Fruit fly (Drosophila melanogaster) whole organism, embryonic: ENCODE results near the gene CG9962.

ENCODE experiments used
- CG12155 ChIP-seq: fragments of 200-800 bp; sonication (Bioruptor generic); optimal IDR thresholded peaks from 3 replicates; lab custom pipeline; 2016; ENCODE audit warnings: missing biosample characterization, missing genetic modification characterization
- CG12769 ChIP-seq: fragments of 200-800 bp; sonication (Bioruptor generic); optimal IDR thresholded peaks from 2 replicates; lab custom pipeline; 2019; ENCODE audit warnings: missing biosample characterization, mild to moderate bottlenecking, missing genetic modification characterization, moderate library complexity
- CG13424 ChIP-seq: fragments of 200-800 bp; sonication (Bioruptor generic); optimal IDR thresholded peaks from 2 replicates; lab custom pipeline; 2019; ENCODE audit warnings: missing biosample characterization, mild to moderate bottlenecking, missing genetic modification characterization, moderate library complexity
- CG15601 ChIP-seq: fragments of 200-800 bp; sonication (Bioruptor generic); optimal IDR thresholded peaks from 3 replicates; lab custom pipeline; 2019; ENCODE audit warnings: missing biosample characterization, mild to moderate bottlenecking, missing genetic modification characterization, moderate library complexity
- CG17385 ChIP-seq: fragments of 200-800 bp; sonication (Bioruptor generic); optimal IDR thresholded peaks from 3 replicates; lab custom pipeline; 2018; ENCODE audit warnings: missing biosample characterization, mild to moderate bottlenecking, missing genetic modification characterization
- CG32532 ChIP-seq: fragments of 200-800 bp; sonication (Bioruptor generic); IDR thresholded peaks from 2 replicates; pipeline ENCODE4 v1.3.6; 2022; ENCODE audit warnings: missing biosample characterization, missing genetic modification characterization
- CG34224 ChIP-seq: fragments of 200-800 bp; sonication (Bioruptor generic); IDR thresholded peaks from 3 replicates; pipeline ENCODE4 v1.3.6; 2022; ENCODE audit warnings: missing biosample characterization, missing genetic modification characterization; ENCODE audit not compliant: partially characterized antibody
- CG3726 ChIP-seq: fragments of 200-800 bp; sonication (Bioruptor generic); IDR thresholded peaks from 3 replicates; pipeline ENCODE4, ENCODE4 v1.3.6; 2022; ENCODE audit warnings: missing biosample characterization, missing genetic modification characterization
- CG4820 ChIP-seq: fragments of 200-800 bp; sonication (Bioruptor generic); optimal IDR thresholded peaks from 3 replicates; lab custom pipeline; 2016; ENCODE audit warnings: missing biosample characterization, missing genetic modification characterization
- CG6683 ChIP-seq: fragments of 200-800 bp; sonication (Bioruptor generic); optimal IDR thresholded peaks from 2 replicates; lab custom pipeline; 2017; ENCODE audit warnings: missing biosample characterization, mild to moderate bottlenecking, missing genetic modification characterization, missing genetic modification reagents
- CG7556 ChIP-seq: fragments of 200-800 bp; sonication (Bioruptor generic); optimal IDR thresholded peaks from 2 replicates; lab custom pipeline; 2017; ENCODE audit warnings: missing biosample characterization, mild to moderate bottlenecking, missing genetic modification characterization
- CG8388 ChIP-seq: fragments of 200-800 bp; sonication (Bioruptor generic); optimal IDR thresholded peaks from 2 replicates; lab custom pipeline; 2019; ENCODE audit warnings: missing biosample characterization, mild to moderate bottlenecking, missing genetic modification characterization, moderate library complexity
- CG8924 ChIP-seq: fragments of 200-800 bp; optimal IDR thresholded peaks from 3 replicates; lab custom pipeline; 2019; ENCODE audit warnings: missing biosample characterization, mild to moderate bottlenecking, missing genetic modification characterization, moderate library complexity
- CoRest ChIP-seq: fragments of 200-800 bp; sonication (Bioruptor generic); optimal IDR thresholded peaks from 3 replicates; lab custom pipeline; 2018; ENCODE audit warnings: missing biosample characterization, mild to moderate bottlenecking, missing genetic modification characterization, moderate library complexity
- D19A ChIP-seq: fragments of 200-800 bp; optimal IDR thresholded peaks from 3 replicates; lab custom pipeline; 2019; ENCODE audit warnings: missing biosample characterization, mild to moderate bottlenecking, missing genetic modification characterization, moderate library complexity
- Ets65A ChIP-seq: fragments of 200-800 bp; sonication (Bioruptor generic); peaks from one replicate; lab custom pipeline; 2016; ENCODE audit warnings: missing biosample characterization, missing genetic modification characterization
- Ets97D ChIP-seq: fragments of 200-800 bp; sonication (Bioruptor generic); optimal IDR thresholded peaks from 3 replicates; lab custom pipeline; 2016; ENCODE audit warnings: missing biosample characterization, missing genetic modification characterization
- H15 ChIP-seq: fragments of 200-800 bp; sonication (Bioruptor generic); IDR thresholded peaks from 3 replicates; pipeline ENCODE4 v1.3.6; 2022; ENCODE audit warnings: missing biosample characterization, missing genetic modification characterization
- HLH54F ChIP-seq: fragments of 200-800 bp; sonication (Bioruptor generic); optimal IDR thresholded peaks from 3 replicates; lab custom pipeline; 2016; ENCODE audit warnings: missing biosample characterization, missing genetic modification characterization
- Hey ChIP-seq: fragments of 200-800 bp; sonication (Bioruptor generic); optimal IDR thresholded peaks from 3 replicates; lab custom pipeline; 2018; ENCODE audit warnings: missing biosample characterization, mild to moderate bottlenecking, missing genetic modification characterization
- Hr51 ChIP-seq, 2 experiments: fragments of 200-800 bp; sonication (Bioruptor generic); optimal IDR thresholded peaks; 2 replicates in 1 of 2; 3 replicates in 1 of 2; lab custom pipeline; 2016 to 2018; ENCODE audit warnings: missing biosample characterization in 2 of 2, missing genetic modification characterization in 2 of 2, mild to moderate bottlenecking in 1 of 2, moderate library complexity in 1 of 2
- MBD-R2 ChIP-seq: fragments of 200-800 bp; sonication (Bioruptor generic); IDR thresholded peaks from 2 replicates; pipeline ENCODE4 v1.3.6; 2022; ENCODE audit warnings: missing biosample characterization, missing genetic modification characterization
- Mrtf ChIP-seq: fragments of 200-800 bp; sonication (Bioruptor generic); IDR thresholded peaks from 3 replicates; pipeline ENCODE4 v1.3.6; 2022; ENCODE audit warnings: missing biosample characterization, missing genetic modification characterization
- Myb ChIP-seq: fragments of 200-800 bp; sonication (Bioruptor generic); optimal IDR thresholded peaks from 2 replicates; lab custom pipeline; 2016; ENCODE audit warnings: missing biosample characterization, missing genetic modification characterization
- Oli ChIP-seq: fragments of 200-800 bp; sonication (Bioruptor generic); optimal IDR thresholded peaks from 2 replicates; lab custom pipeline; 2018; ENCODE audit warnings: missing biosample characterization, mild to moderate bottlenecking, missing genetic modification characterization, moderate library complexity
- PHDP ChIP-seq: fragments of 200-800 bp; sonication (Bioruptor generic); optimal IDR thresholded peaks from 3 replicates; lab custom pipeline; 2018; ENCODE audit warnings: missing biosample characterization, mild to moderate bottlenecking, missing genetic modification characterization, moderate library complexity
- Sox102F ChIP-seq: fragments of 200-800 bp; sonication (Bioruptor generic); optimal IDR thresholded peaks from 2 replicates; lab custom pipeline; 2018; ENCODE audit warnings: missing biosample characterization, mild to moderate bottlenecking, missing genetic modification characterization, moderate library complexity
- Ssrp ChIP-seq: fragments of 200-800 bp; sonication (Bioruptor generic); optimal IDR thresholded peaks from 2 replicates; lab custom pipeline; 2018; ENCODE audit warnings: missing biosample characterization, mild to moderate bottlenecking, missing genetic modification characterization, moderate library complexity
- ap ChIP-seq: fragments of 200-800 bp; sonication (Bioruptor generic); IDR thresholded peaks from 2 replicates; pipeline ENCODE4 v1.3.6; 2022; ENCODE audit warnings: missing biosample characterization, missing genetic modification characterization
- bsh ChIP-seq, 2 experiments: fragments of 200-800 bp; sonication (Bioruptor generic); optimal IDR thresholded peaks; 2 replicates each; lab custom pipeline; 2017 to 2018; ENCODE audit warnings: mild to moderate bottlenecking in 2 of 2, missing biosample characterization in 2 of 2, missing genetic modification characterization in 2 of 2, moderate library complexity in 1 of 2
- cad ChIP-seq: fragments of >200 bp; optimal IDR thresholded peaks from 2 replicates; lab custom pipeline; 2017; ENCODE audit warnings: missing biosample characterization, missing genetic modification characterization
- cas ChIP-seq: fragments of 200-800 bp; sonication (Bioruptor generic); IDR thresholded peaks from 2 replicates; pipeline ENCODE4 v1.3.6; 2022; ENCODE audit warnings: missing biosample characterization, missing genetic modification characterization
- ci ChIP-seq: fragments of 200-800 bp; sonication (Bioruptor generic); IDR thresholded peaks from 3 replicates; pipeline ENCODE4 v1.3.6; 2022; ENCODE audit warnings: missing biosample characterization, missing genetic modification characterization
- croc ChIP-seq: fragments of 200-800 bp; sonication (Bioruptor generic); conservative IDR thresholded peaks from 3 replicates; pipeline ENCODE4 v1.3.6; 2022; ENCODE audit warnings: missing biosample characterization, missing genetic modification characterization
- danr ChIP-seq: fragments of 200-800 bp; sonication (Bioruptor generic); IDR thresholded peaks from 2 replicates; pipeline ENCODE4 v1.3.6; 2022; ENCODE audit warnings: missing biosample characterization, missing genetic modification characterization
- gem ChIP-seq: fragments of 200-800 bp; sonication (Bioruptor generic); optimal IDR thresholded peaks from 2 replicates; lab custom pipeline; 2019; ENCODE audit warnings: missing biosample characterization, mild to moderate bottlenecking, missing genetic modification characterization, moderate library complexity
- grau ChIP-seq: fragments of 200-800 bp; optimal IDR thresholded peaks from 3 replicates; lab custom pipeline; 2019; ENCODE audit warnings: missing biosample characterization, mild to moderate bottlenecking, missing genetic modification characterization, moderate library complexity
- lbe ChIP-seq: fragments of 200-800 bp; sonication (Bioruptor generic); optimal IDR thresholded peaks from 2 replicates; lab custom pipeline; 2016; ENCODE audit warnings: missing biosample characterization, mild to moderate bottlenecking, missing genetic modification characterization
- nerfin-1 ChIP-seq: fragments of 200-800 bp; sonication (Bioruptor generic); optimal IDR thresholded peaks from 3 replicates; lab custom pipeline; 2019; ENCODE audit warnings: missing biosample characterization, mild to moderate bottlenecking, missing genetic modification characterization, moderate library complexity
- pum ChIP-seq: fragments of 200-800 bp; sonication (Bioruptor generic); optimal IDR thresholded peaks from 2 replicates; lab custom pipeline; 2016; ENCODE audit warnings: missing biosample characterization, missing genetic modification characterization
- row ChIP-seq: fragments of 200-800 bp; sonication (Bioruptor generic); IDR thresholded peaks from 3 replicates; pipeline ENCODE4 v1.3.6; 2022; ENCODE audit warnings: missing biosample characterization, missing genetic modification characterization
- slp2 ChIP-seq: fragments of 200-800 bp; sonication (Bioruptor generic); optimal IDR thresholded peaks from 2 replicates; lab custom pipeline; 2016; ENCODE audit warnings: missing biosample characterization, missing genetic modification characterization
- stc ChIP-seq: fragments of 200-800 bp; sonication (Bioruptor generic); IDR thresholded peaks from 2 replicates; pipeline ENCODE4 v1.3.6; 2022; ENCODE audit warnings: missing biosample characterization, missing genetic modification characterization
- stwl ChIP-seq: fragments of 200-800 bp; sonication (Bioruptor generic); optimal IDR thresholded peaks from 3 replicates; lab custom pipeline; 2018; ENCODE audit warnings: missing biosample characterization, mild to moderate bottlenecking, missing genetic modification characterization, moderate library complexity
- unc-4 ChIP-seq: fragments of 200-800 bp; sonication (Bioruptor generic); IDR thresholded peaks from 2 replicates; pipeline ENCODE4 v1.3.6; 2022; ENCODE audit warnings: missing biosample characterization, missing genetic modification characterization; ENCODE audit not compliant: partially characterized antibody
- unpg ChIP-seq: fragments of 200-800 bp; sonication (Bioruptor generic); optimal IDR thresholded peaks from 3 replicates; lab custom pipeline; 2018; ENCODE audit warnings: missing biosample characterization, mild to moderate bottlenecking, missing genetic modification characterization, moderate library complexity

CG9962 gene

DNA sequence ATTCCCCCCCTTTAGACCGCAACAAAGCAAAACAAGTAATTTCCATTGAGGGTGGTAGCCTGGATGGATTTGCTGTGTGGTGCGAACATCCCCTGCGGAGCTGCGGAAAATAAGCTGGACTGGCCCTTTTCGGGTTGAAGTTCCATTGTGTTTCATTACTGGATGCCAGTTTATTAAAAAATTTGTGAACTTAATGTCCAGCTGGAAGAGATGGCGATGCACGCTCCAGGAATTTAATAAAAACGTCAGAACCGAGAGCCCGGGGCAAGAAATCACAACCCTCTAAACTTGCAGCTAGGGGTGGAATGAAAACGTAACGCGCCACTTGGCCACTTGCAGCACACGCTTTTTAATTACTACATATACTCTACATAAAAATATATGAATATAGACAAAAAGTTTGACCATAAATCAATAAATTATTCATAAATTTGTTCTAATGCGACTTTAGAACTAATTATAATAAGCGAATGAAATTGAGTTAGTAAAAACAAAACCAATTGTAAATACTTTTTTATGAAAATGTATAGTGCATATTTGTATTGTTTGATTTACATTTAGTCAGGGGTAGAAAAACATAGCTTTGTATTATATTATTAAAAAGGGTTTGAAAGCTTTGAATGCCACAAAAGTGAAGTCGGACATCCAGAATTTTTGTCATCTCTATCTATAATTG is 11.1 kb downstream of the CG9962 start (continued):
- TF ChIP-seq CG32532 (0 out of 2 replicates have a peak, but pooled peaks have one; percentile 17), HLH54F (GFP tag; lab: Kevin White, UChicago) (no peak), bsh (GFP tag; optimal IDR thresholded peaks at IDR 0.05; lab: Kevin White, UChicago) (peak in 1 of 2 experiments; percentile 58), Ets97D (GFP tag; lab: Kevin White, UChicago) (no peak), Oli (tag; lab: Kevin White, UChicago) (peak; percentile 36), CoRest (tag; lab: Kevin White, UChicago) (peak; percentile 38), D19A (tag; lab: Kevin White, UChicago) (peak; percentile 89), Ssrp (peak; percentile 31), pum (GFP tag; lab: Kevin White, UChicago) (no peak), stc (GFP tag; lab: Robert Waterston, UW) (no peak), PHDP (peak; percentile 42), row (GFP tag; lab: Robert Waterston, UW) (0 out of 3 replicates have a peak, but pooled peaks have one; percentile 33), Mrtf (GFP tag; lab: Robert Waterston, UW) (no peak), CG7556 (GFP tag; lab: Kevin White, UChicago) (peak; percentile 42), ci (GFP tag; lab: Robert Waterston, UW) (no peak), ap (GFP tag; lab: Robert Waterston, UW) (no peak), CG15601 (peak; percentile 44), CG8924 (tag; lab: Kevin White, UChicago) (peak; percentile 50), CG8388 (GFP tag; lab: Kevin White, UChicago) (no peak), nerfin-1 (tag; lab: Kevin White, UChicago) (peak; percentile 60), Myb (GFP tag; lab: Kevin White, UChicago) (no peak), croc (GFP tag; lab: Robert Waterston, UW) (no peak), Sox102F (GFP tag; lab: Kevin White, UChicago) (peak; percentile 50), CG17385 (GFP tag; lab: Kevin White, UChicago) (peak; percentile 12), CG12155 (no peak), lbe (GFP tag; lab: Kevin White, UChicago) (no peak), CG4820 (no peak), Hr51 (GFP tag; optimal IDR thresholded peaks at IDR 0.05; lab: Kevin White, UChicago) (peak in 1 of 2 experiments; percentile 29), gem (tag; lab: Kevin White, UChicago) (peak; percentile 72), CG3726 (GFP tag; lab: Robert Waterston, UW) (no peak), unpg (peak; percentile 16), Hey (peak; percentile 21), cas (no peak), CG6683 (GFP tag; lab: Kevin White, UChicago) (no peak), slp2 (GFP tag; lab: Kevin White, UChicago) (no peak), CG12769 (no peak), danr (GFP tag; lab: Robert Waterston, UW) (no peak), grau (peak; percentile 41), CG13424 (tag; lab: Kevin White, UChicago) (peak; percentile 30)
- TF ChIP-seq, all 482 proteins: peak for 29

DNA sequence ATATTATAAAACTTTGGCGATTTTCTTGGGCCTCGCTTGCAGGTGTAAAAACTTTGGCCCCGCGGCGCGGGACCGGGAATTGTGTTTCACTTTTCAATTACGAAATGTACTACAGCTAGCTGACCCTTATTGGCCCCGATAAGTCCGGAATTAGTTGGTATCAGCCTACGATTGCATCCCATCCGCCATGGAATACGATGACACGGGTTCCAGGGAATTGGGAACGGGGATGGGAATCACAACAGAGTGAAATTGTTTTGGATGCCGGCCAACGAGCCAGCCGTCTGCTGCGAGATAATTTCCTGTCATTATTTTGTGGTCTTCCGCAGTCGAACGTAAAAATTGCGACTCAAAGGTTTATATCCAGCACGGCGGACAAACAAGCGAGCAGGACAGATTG is 18.8 kb downstream of the CG9962 start:
- peak; percentile 92 for TF ChIP-seq Ets65A (GFP tag; lab: Kevin White, UChicago)
- TF ChIP-seq CG34224 = no peak
- TF ChIP-seq stwl (tag; lab: Kevin White, UChicago) = no peak
- no peak for TF ChIP-seq unc-4 (GFP tag; lab: Robert Waterston, UW)
- TF ChIP-seq MBD-R2 (GFP tag; lab: Robert Waterston, UW) = no peak
- TF ChIP-seq H15 = no peak
- no peak for TF ChIP-seq cad (GFP tag; lab: Kevin White, UChicago)
- TF ChIP-seq PHDP = no peak
